1 fruit fly cellular context compared by ENCODE assay signal in genomic region chrX:10009794-10010614, dm6.
A peak's percentile ranks its signal among the peaks of the same experiment; 100 is the strongest.
TF ChIP-seq lines count a peak whose summit lies in the region.

TSS of gene Dna2 (plus strand) at chrX:10010481.

TF ChIP-seq in whole organism, embryonic, 481 proteins besides CTCF, POLR2A, EP300 and RAD21 (continued from another document and continues in another):
- TF ChIP-seq CG12071 (GFP tag; optimal IDR thresholded peaks at IDR 0.05; lab: Kevin White, UChicago) (no peak), slou (GFP tag; optimal IDR thresholded peaks at IDR 0.05; lab: Kevin White, UChicago) (no peak), dysf (GFP tag; IDR thresholded peaks at IDR 0.05; lab: Robert Waterston, UW) (no peak; the same call in 2 of the 3 replicates), CG13775 (GFP tag; optimal IDR thresholded peaks at IDR 0.05; lab: Kevin White, UChicago) (no peak), fd102C (GFP tag; optimal IDR thresholded peaks at IDR 0.05; lab: Kevin White, UChicago) (no peak), gcm2 (GFP tag; optimal IDR thresholded peaks at IDR 0.05; lab: Kevin White, UChicago) (no peak), CG2199 (GFP tag; IDR thresholded peaks at IDR 0.05; lab: Robert Waterston, UW) (no peak), stwl (tag; optimal IDR thresholded peaks at IDR 0.05; lab: Kevin White, UChicago) (no peak), seq (GFP tag; IDR thresholded peaks at IDR 0.05; lab: Robert Waterston, UW) (no peak), sim (GFP tag; IDR thresholded peaks at IDR 0.05; lab: Robert Waterston, UW) (no peak), Aef1 (GFP tag; IDR thresholded peaks at IDR 0.05; lab: Robert Waterston, UW) (0 out of 3 replicates have a peak, but pooled peaks have one; percentile 34), CG11723 (GFP tag; optimal IDR thresholded peaks at IDR 0.05; lab: Kevin White, UChicago) (no peak), Oli (tag; optimal IDR thresholded peaks at IDR 0.05; lab: Kevin White, UChicago) (no peak), vfl (GFP tag; optimal IDR thresholded peaks at IDR 0.05; lab: Kevin White, UChicago) (no peak), CG4617 (GFP tag; optimal IDR thresholded peaks at IDR 0.05; lab: Kevin White, UChicago; ENCODE audit: borderline replicate concordance) (no peak), chn (GFP tag; optimal IDR thresholded peaks at IDR 0.05; lab: Kevin White, UChicago) (no peak), E2f2 (GFP tag; IDR thresholded peaks at IDR 0.05; lab: Robert Waterston, UW) (peak; percentile 86), Eip74EF (GFP tag; optimal IDR thresholded peaks at IDR 0.05; lab: Kevin White, UChicago) (no peak), chif (GFP tag; optimal IDR thresholded peaks at IDR 0.05; lab: Kevin White, UChicago) (no peak), pho (GFP tag; optimal IDR thresholded peaks at IDR 0.05; lab: Kevin White, UChicago) (no peak), CG31365 (tag; optimal IDR thresholded peaks at IDR 0.05; lab: Kevin White, UChicago) (peak; percentile 95), usp (GFP tag; optimal IDR thresholded peaks at IDR 0.05; lab: Kevin White, UChicago) (no peak), sc (optimal IDR thresholded peaks at IDR 0.05; lab: Kevin White, UChicago) (no peak), sc (GFP tag; optimal IDR thresholded peaks at IDR 0.05; lab: Kevin White, UChicago) (no peak), eyg (GFP tag; optimal IDR thresholded peaks at IDR 0.05; lab: Kevin White, UChicago) (no peak), jumu (GFP tag; optimal IDR thresholded peaks at IDR 0.05; lab: Kevin White, UChicago) (no peak), pita (GFP tag; optimal IDR thresholded peaks at IDR 0.05; lab: Kevin White, UChicago) (no peak), CG7372 (GFP tag; IDR thresholded peaks at IDR 0.05; lab: Robert Waterston, UW) (no peak), NC2α (GFP tag; optimal IDR thresholded peaks at IDR 0.05; lab: Kevin White, UChicago) (no peak), BtbVII (GFP tag; optimal IDR thresholded peaks at IDR 0.05; lab: Kevin White, UChicago) (no peak), Chrac-16 (GFP tag; optimal IDR thresholded peaks at IDR 0.05; lab: Kevin White, UChicago) (peak; percentile 14), gro (GFP tag; optimal IDR thresholded peaks at IDR 0.05; lab: Kevin White, UChicago) (no peak), CG30403 (GFP tag; optimal IDR thresholded peaks at IDR 0.05; lab: Kevin White, UChicago) (peak; percentile 11), CG10147 (GFP tag; optimal IDR thresholded peaks at IDR 0.05; lab: Kevin White, UChicago) (no peak), CG6791 (GFP tag; IDR thresholded peaks at IDR 0.05; lab: Robert Waterston, UW; ENCODE audit: partially characterized antibody) (no peak), emc (GFP tag; optimal IDR thresholded peaks at IDR 0.05; lab: Kevin White, UChicago) (no peak), Kr (GFP tag; optimal IDR thresholded peaks at IDR 0.05; lab: Kevin White, UChicago) (no peak), CG17829 (tag; optimal IDR thresholded peaks at IDR 0.05; lab: Kevin White, UChicago) (peak; percentile 29), Mrtf (GFP tag; IDR thresholded peaks at IDR 0.05; lab: Robert Waterston, UW) (no peak), CG3065 (GFP tag; optimal IDR thresholded peaks at IDR 0.05; lab: Kevin White, UChicago) (no peak), abd-A (tag; optimal IDR thresholded peaks at IDR 0.05; lab: Kevin White, UChicago) (no peak), dan (GFP tag; IDR thresholded peaks at IDR 0.05; lab: Robert Waterston, UW) (no peak), zen (tag; optimal IDR thresholded peaks at IDR 0.05; lab: Kevin White, UChicago) (no peak), CG31224 (GFP tag; IDR thresholded peaks at IDR 0.05; lab: Robert Waterston, UW) (no peak), Hand (GFP tag; optimal IDR thresholded peaks at IDR 0.05; lab: Kevin White, UChicago) (no peak), CG6654 (GFP tag; optimal IDR thresholded peaks at IDR 0.05; lab: Kevin White, UChicago) (no peak), Atf3 (GFP tag; optimal IDR thresholded peaks at IDR 0.05; lab: Kevin White, UChicago) (no peak), org-1 (GFP tag; optimal IDR thresholded peaks at IDR 0.05; lab: Kevin White, UChicago) (no peak), nerfin-2 (GFP tag; IDR thresholded peaks at IDR 0.05; lab: Robert Waterston, UW; ENCODE audit: partially characterized antibody) (no peak), Sin3A (optimal IDR thresholded peaks at IDR 0.05; lab: Kevin White, UChicago) (peak; percentile 23), Dll (GFP tag; IDR thresholded peaks at IDR 0.05; lab: Robert Waterston, UW; ENCODE audit: partially characterized antibody) (no peak), Rx (GFP tag; IDR thresholded peaks at IDR 0.05; lab: Robert Waterston, UW) (no peak), Six4 (GFP tag; optimal IDR thresholded peaks at IDR 0.05; lab: Kevin White, UChicago) (no peak), CG17802 (tag; optimal IDR thresholded peaks at IDR 0.05; lab: Kevin White, UChicago) (no peak), CG4282 (GFP tag; optimal IDR thresholded peaks at IDR 0.05; lab: Kevin White, UChicago) (no peak), CG32532 (GFP tag; IDR thresholded peaks at IDR 0.05; lab: Robert Waterston, UW) (peak; percentile 56; the same call in 1 of the 2 replicates), insv (GFP tag; optimal IDR thresholded peaks at IDR 0.05; lab: Kevin White, UChicago) (no peak), Stat92E (GFP tag; optimal IDR thresholded peaks at IDR 0.05; lab: Kevin White, UChicago) (no peak), CG11695 (GFP tag; IDR thresholded peaks at IDR 0.05; lab: Robert Waterston, UW) (no peak), Jarid2 (GFP tag; optimal IDR thresholded peaks at IDR 0.05; lab: Kevin White, UChicago) (no peak), dmrt99B (tag; optimal IDR thresholded peaks at IDR 0.05; lab: Kevin White, UChicago) (no peak), fd96Cb (tag; optimal IDR thresholded peaks at IDR 0.05; lab: Kevin White, UChicago) (no peak), CG30020 (tag; optimal IDR thresholded peaks at IDR 0.05; lab: Kevin White, UChicago) (no peak), CG34376 (GFP tag; optimal IDR thresholded peaks at IDR 0.05; lab: Kevin White, UChicago) (no peak), CG10979 (tag; optimal IDR thresholded peaks at IDR 0.05; lab: Kevin White, UChicago) (no peak), so (GFP tag; IDR thresholded peaks at IDR 0.05; lab: Robert Waterston, UW) (no peak), ind (GFP tag; optimal IDR thresholded peaks at IDR 0.05; lab: Kevin White, UChicago) (peak; percentile 15), hth (optimal IDR thresholded peaks at IDR 0.05; lab: Kevin White, UChicago) (no peak), CG10959 (GFP tag; IDR thresholded peaks at IDR 0.05; lab: Robert Waterston, UW) (peak; percentile 8; the same call in 1 of the 2 replicates), sens (GFP tag; lab: Kevin White, UChicago) (no peak), CG11085 (GFP tag; IDR thresholded peaks at IDR 0.05; lab: Robert Waterston, UW) (no peak), CG11247 (GFP tag; IDR thresholded peaks at IDR 0.05; lab: Robert Waterston, UW) (0 out of 2 replicates have a peak, but pooled peaks have one; percentile 5), MBD-R2 (GFP tag; IDR thresholded peaks at IDR 0.05; lab: Robert Waterston, UW) (peak; percentile 17; the same call in 1 of the 2 replicates), HLHmδ (GFP tag; optimal IDR thresholded peaks at IDR 0.05; lab: Kevin White, UChicago) (no peak), ERR (GFP tag; optimal IDR thresholded peaks at IDR 0.05; lab: Kevin White, UChicago) (no peak), Awh (GFP tag; IDR thresholded peaks at IDR 0.05; lab: Robert Waterston, UW) (no peak), CG12391 (tag; optimal IDR thresholded peaks at IDR 0.05; lab: Kevin White, UChicago) (peak; percentile 5), croc (GFP tag; conservative IDR thresholded peaks at IDR 0.05; lab: Robert Waterston, UW) (peak; percentile 14; the same call in 1 of the 3 replicates), CG14710 (tag; optimal IDR thresholded peaks at IDR 0.05; lab: Kevin White, UChicago) (peak; percentile 27), Blimp-1 (GFP tag; optimal IDR thresholded peaks at IDR 0.05; lab: Kevin White, UChicago) (no peak), Dref (GFP tag; IDR thresholded peaks at IDR 0.05; lab: Robert Waterston, UW) (no peak), hb (GFP tag; IDR thresholded peaks at IDR 0.05; lab: Robert Waterston, UW; ENCODE audit: partially characterized antibody) (no peak), nau (GFP tag; optimal IDR thresholded peaks at IDR 0.05; lab: Kevin White, UChicago) (no peak), ssp (GFP tag; IDR thresholded peaks at IDR 0.05; lab: Robert Waterston, UW) (0 out of 2 replicates have a peak, but pooled peaks have one; percentile 23), CG8765 (GFP tag; IDR thresholded peaks at IDR 0.05; lab: Robert Waterston, UW) (no peak), tup (GFP tag; optimal IDR thresholded peaks at IDR 0.05; lab: Kevin White, UChicago) (no peak), eve (GFP tag; optimal IDR thresholded peaks at IDR 0.05; lab: Kevin White, UChicago) (no peak), cwo (GFP tag; optimal IDR thresholded peaks at IDR 0.05; lab: Kevin White, UChicago) (no peak), grau (tag; optimal IDR thresholded peaks at IDR 0.05; lab: Kevin White, UChicago) (peak; percentile 25), CG8089 (GFP tag; optimal IDR thresholded peaks at IDR 0.05; lab: Kevin White, UChicago) (no peak), Oaz (GFP tag; IDR thresholded peaks at IDR 0.05; lab: Robert Waterston, UW) (no peak), crol (GFP tag; IDR thresholded peaks at IDR 0.05; lab: Robert Waterston, UW) (no peak), Drgx (GFP tag; IDR thresholded peaks at IDR 0.05; lab: Robert Waterston, UW) (no peak), CG9215 (GFP tag; IDR thresholded peaks at IDR 0.05; lab: Robert Waterston, UW) (peak; percentile 5; the same call in 1 of the 2 replicates), lov (optimal IDR thresholded peaks at IDR 0.05; lab: Kevin White, UChicago) (no peak), lov (GFP tag; IDR thresholded peaks at IDR 0.05; lab: Robert Waterston, UW) (no peak), Abd-B (GFP tag; optimal IDR thresholded peaks at IDR 0.05; lab: Kevin White, UChicago) (no peak), Nf-YC (tag; optimal IDR thresholded peaks at IDR 0.05; lab: Kevin White, UChicago) (peak; percentile 20), dimm (GFP tag; IDR thresholded peaks at IDR 0.05; lab: Robert Waterston, UW) (no peak), Max (GFP tag; optimal IDR thresholded peaks at IDR 0.05; lab: Kevin White, UChicago) (no peak), bcd (GFP tag; optimal IDR thresholded peaks at IDR 0.05; lab: Kevin White, UChicago) (no peak), dmrt11E (tag; optimal IDR thresholded peaks at IDR 0.05; lab: Kevin White, UChicago) (peak; percentile 9), CG17186 (GFP tag; optimal IDR thresholded peaks at IDR 0.05; lab: Kevin White, UChicago) (no peak), CG1024 (GFP tag; IDR thresholded peaks at IDR 0.05; lab: Robert Waterston, UW) (no peak), ara (GFP tag; IDR thresholded peaks at IDR 0.05; lab: Robert Waterston, UW) (no peak), Hr51 (GFP tag; optimal IDR thresholded peaks at IDR 0.05; lab: Kevin White, UChicago) (no peak), CG7963 (GFP tag; IDR thresholded peaks at IDR 0.05; lab: Robert Waterston, UW; ENCODE audit: partially characterized antibody) (no peak), kni (GFP tag; optimal IDR thresholded peaks at IDR 0.05; lab: Kevin White, UChicago) (no peak), da (GFP tag; optimal IDR thresholded peaks at IDR 0.05; lab: Kevin White, UChicago) (no peak), CG11504 (tag; optimal IDR thresholded peaks at IDR 0.05; lab: Kevin White, UChicago) (peak; percentile 38), CG11398 (GFP tag; optimal IDR thresholded peaks at IDR 0.05; lab: Kevin White, UChicago) (no peak), Dbx (GFP tag; IDR thresholded peaks at IDR 0.05; lab: Robert Waterston, UW) (0 out of 3 replicates have a peak, but pooled peaks have one; percentile 33), slbo (GFP tag; IDR thresholded peaks at IDR 0.05; lab: Robert Waterston, UW) (peak; percentile 65), CG6765 (GFP tag; optimal IDR thresholded peaks at IDR 0.05; lab: Kevin White, UChicago) (no peak), CG7745 (tag; optimal IDR thresholded peaks at IDR 0.05; lab: Kevin White, UChicago) (no peak), CG17328 (GFP tag; IDR thresholded peaks at IDR 0.05; lab: Robert Waterston, UW) (no peak), CG10209 (GFP tag; optimal IDR thresholded peaks at IDR 0.05; lab: Kevin White, UChicago) (no peak), tio (GFP tag; optimal IDR thresholded peaks at IDR 0.05; lab: Kevin White, UChicago) (no peak), CG31441 (GFP tag; IDR thresholded peaks at IDR 0.05; lab: Robert Waterston, UW) (0 out of 2 replicates have a peak, but pooled peaks have one; percentile 22), gcm (GFP tag; optimal IDR thresholded peaks at IDR 0.05; lab: Kevin White, UChicago) (no peak), Doc3 (GFP tag; IDR thresholded peaks at IDR 0.05; lab: Robert Waterston, UW; ENCODE audit: partially characterized antibody) (no peak), dpn (GFP tag; optimal IDR thresholded peaks at IDR 0.05; lab: Kevin White, UChicago) (peak in 1 of 2 experiments; percentile 13), Vsx1 (GFP tag; optimal IDR thresholded peaks at IDR 0.05; lab: Kevin White, UChicago) (no peak), Ets65A (GFP tag; lab: Kevin White, UChicago) (peak; percentile 85), CG17359 (tag; optimal IDR thresholded peaks at IDR 0.05; lab: Kevin White, UChicago) (no peak), CG1233 (GFP tag; optimal IDR thresholded peaks at IDR 0.05; lab: Kevin White, UChicago) (no peak), tin (GFP tag; optimal IDR thresholded peaks at IDR 0.05; lab: Kevin White, UChicago) (peak; percentile 10), chm (GFP tag; IDR thresholded peaks at IDR 0.05; lab: Robert Waterston, UW) (no peak), esg (GFP tag; conservative IDR thresholded peaks at IDR 0.05; lab: Robert Waterston, UW) (no peak), az2 (GFP tag; optimal IDR thresholded peaks at IDR 0.05; lab: Kevin White, UChicago) (peak; percentile 12), Gug (GFP tag; IDR thresholded peaks at IDR 0.05; lab: Robert Waterston, UW) (0 out of 4 replicates have a peak, but pooled peaks have one; percentile 26), Hmr (GFP tag; optimal IDR thresholded peaks at IDR 0.05; lab: Kevin White, UChicago) (no peak), CG18764 (GFP tag; optimal IDR thresholded peaks at IDR 0.05; lab: Kevin White, UChicago) (no peak), CG6254 (GFP tag; optimal IDR thresholded peaks at IDR 0.05; lab: Kevin White, UChicago) (no peak), CG16779 (GFP tag; IDR thresholded peaks at IDR 0.05; lab: Robert Waterston, UW) (no peak), wek (GFP tag; optimal IDR thresholded peaks at IDR 0.05; lab: Kevin White, UChicago) (no peak), CG18262 (tag; optimal IDR thresholded peaks at IDR 0.05; lab: Kevin White, UChicago) (no peak), CG3726 (GFP tag; IDR thresholded peaks at IDR 0.05; lab: Robert Waterston, UW) (no peak)
